Worm (Caenorhabditis elegans): Measurements from ENCODE around the gene spdl-1.

spdl-1 gene

DNA sequence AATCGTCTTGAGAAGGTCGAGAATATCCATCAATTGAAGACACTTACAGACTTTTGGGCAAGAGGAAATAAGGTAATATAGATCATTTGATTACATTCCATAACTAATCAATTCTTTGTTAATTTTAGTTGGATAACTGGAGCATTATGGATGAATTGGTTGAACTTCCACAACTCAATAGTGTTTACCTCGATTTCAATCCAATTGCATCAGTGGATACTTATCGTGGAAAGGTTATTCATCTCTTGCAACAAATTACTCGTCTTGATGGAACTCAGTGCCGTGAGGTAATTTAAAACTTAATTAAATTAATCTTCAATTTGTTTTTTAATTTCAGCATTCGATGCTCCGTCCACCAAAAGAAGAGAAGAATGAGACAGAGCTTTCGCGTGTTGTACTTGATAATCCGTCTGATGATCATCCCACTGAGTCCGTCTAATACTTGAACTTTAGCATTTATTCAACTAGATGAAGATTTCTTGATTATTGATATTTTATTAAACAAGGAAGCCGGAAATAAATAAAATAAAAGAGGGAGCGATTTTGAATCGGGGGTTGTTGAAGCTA, 7.9 kb upstream of the spdl-1 start:
- TF ChIP-seq C38D4.7 (GFP tag; optimal IDR thresholded peaks at IDR 0.05) (no peak), nhr-232 (tag; optimal IDR thresholded peaks at IDR 0.05) (no peak), ceh-18 (tag; optimal IDR thresholded peaks at IDR 0.05) (no peak), hlh-6 (tag; optimal IDR thresholded peaks at IDR 0.05) (no peak), unc-3 (GFP tag; conservative IDR thresholded peaks at IDR 0.05) (no peak), unc-3 (tag; optimal IDR thresholded peaks at IDR 0.05) (no peak), K02D7.2 (tag; optimal IDR thresholded peaks at IDR 0.05) (no peak), pqm-1 (tag; optimal IDR thresholded peaks at IDR 0.05) (no peak)

ce11 chrII:7776232-7776631, 5.1 kb upstream of the spdl-1 start:
- no peak for TF ChIP-seq pha-4 (tag; optimal IDR thresholded peaks at IDR 0.05)
- no peak for TF ChIP-seq pax-1 (tag; optimal IDR thresholded peaks at IDR 0.05)
- no peak for TF ChIP-seq C38D4.7 (GFP tag; optimal IDR thresholded peaks at IDR 0.05)
- no peak for TF ChIP-seq fkh-10 (GFP tag; optimal IDR thresholded peaks at IDR 0.05)
- TF ChIP-seq elt-4 (tag; optimal IDR thresholded peaks at IDR 0.05) = no peak
- no peak for TF ChIP-seq ref-2 (tag; optimal IDR thresholded peaks at IDR 0.05)
- TF ChIP-seq K09A11.1 (tag; optimal IDR thresholded peaks at IDR 0.05; ENCODE audit: insufficient read depth) = no peak
- no peak for TF ChIP-seq K02D7.2 (tag; optimal IDR thresholded peaks at IDR 0.05)
- TF ChIP-seq mec-3 (tag; optimal IDR thresholded peaks at IDR 0.05; ENCODE audit: borderline replicate concordance) = no peak

- no peak for TF ChIP-seq tbx-7 (tag; optimal IDR thresholded peaks at IDR 0.05)
- TF ChIP-seq nhr-232 (tag; optimal IDR thresholded peaks at IDR 0.05) = no peak
- no peak for TF ChIP-seq madf-2 (tag; optimal IDR thresholded peaks at IDR 0.05)
- TF ChIP-seq elt-2 (tag; optimal IDR thresholded peaks at IDR 0.05) = peak; percentile 85
- no peak for TF ChIP-seq unc-42 (tag; optimal IDR thresholded peaks at IDR 0.05)
- TF ChIP-seq gmeb-2 (tag; optimal IDR thresholded peaks at IDR 0.05) = no peak
These were observed 4.7 kb upstream of the spdl-1 start for ce11 chrII:7776715-7777114.

DNA sequence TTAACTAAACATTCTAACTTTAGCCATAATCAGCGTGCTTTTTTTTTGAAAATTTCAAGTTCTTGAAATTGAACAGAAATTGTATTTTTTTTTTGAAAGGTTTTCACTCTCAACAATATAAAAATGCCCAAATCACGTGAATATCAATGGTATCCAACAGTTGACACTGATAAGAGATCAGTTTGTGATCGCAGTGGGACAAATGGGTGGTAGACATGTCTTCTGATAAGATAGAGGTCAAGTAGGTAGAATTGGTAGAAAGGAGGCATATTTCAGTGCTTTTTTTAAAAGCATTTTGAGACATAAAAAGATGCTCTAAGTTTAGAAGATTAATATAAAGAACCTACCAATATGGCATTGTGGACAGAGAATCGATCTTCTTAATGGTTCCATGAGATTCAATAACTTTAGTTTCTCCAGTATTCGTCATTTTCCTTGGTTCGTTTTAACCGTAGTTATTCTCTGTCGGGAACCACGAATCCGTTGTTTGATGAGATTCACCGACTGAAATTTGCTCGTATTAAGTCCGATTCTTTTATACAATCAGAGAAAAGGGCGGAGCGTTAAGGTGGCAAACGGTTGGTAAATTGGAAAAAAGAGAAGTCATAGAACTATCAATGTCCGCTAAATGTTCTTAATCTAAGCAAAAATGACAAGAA, 3.9 kb upstream of the spdl-1 start, which contains the start of gene mthf-1:
TSS of gene mthf-1 (minus strand) at position 504 of the 659 bp plus-strand sequence.
- TF ChIP-seq elt-2 (tag; optimal IDR thresholded peaks at IDR 0.05) (peak; percentile 81), dmd-4 (tag; optimal IDR thresholded peaks at IDR 0.05; ENCODE audit: borderline replicate concordance) (no peak), ceh-48 (tag; optimal IDR thresholded peaks at IDR 0.05) (no peak), hlh-30 (tag; optimal IDR thresholded peaks at IDR 0.05; ENCODE audit: insufficient read depth) (peak; percentile 6)

DNA sequence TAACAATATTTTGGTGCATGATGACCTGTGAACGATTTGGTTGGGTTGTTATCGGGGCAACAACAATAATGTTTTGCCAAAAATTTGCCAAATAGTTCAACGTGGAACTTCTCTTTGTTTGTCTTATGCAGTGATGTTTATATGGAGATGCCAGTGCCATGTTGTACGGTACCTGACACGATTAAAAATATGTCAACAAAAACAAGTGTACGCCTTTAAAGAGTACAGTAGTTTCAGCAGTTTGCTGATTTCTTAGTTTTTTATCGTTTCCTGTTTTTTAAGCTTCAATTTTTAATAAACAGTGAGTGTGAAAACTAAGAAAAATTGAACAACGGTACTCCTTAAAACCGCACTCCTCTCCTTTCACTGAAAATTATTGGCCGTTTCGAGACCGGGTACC, 3.1 kb upstream of the spdl-1 start:
- no peak for TF ChIP-seq ceh-31 (tag; optimal IDR thresholded peaks at IDR 0.05)
- no peak for TF ChIP-seq dve-1 (tag; optimal IDR thresholded peaks at IDR 0.05)
- no peak for TF ChIP-seq ceh-34 (tag; optimal IDR thresholded peaks at IDR 0.05)
- no peak for TF ChIP-seq ama-1 (optimal IDR thresholded peaks at IDR 0.05)
- TF ChIP-seq hlh-15 (tag; optimal IDR thresholded peaks at IDR 0.05) = no peak
- TF ChIP-seq C38D4.7 (GFP tag; optimal IDR thresholded peaks at IDR 0.05) = no peak
- TF ChIP-seq nhr-232 (tag; optimal IDR thresholded peaks at IDR 0.05) = no peak
- TF ChIP-seq ceh-45 (GFP tag; IDR thresholded peaks at IDR 0.05) = no peak
- no peak for TF ChIP-seq pat-9 (tag; optimal IDR thresholded peaks at IDR 0.05)
- TF ChIP-seq unc-86 (tag; optimal IDR thresholded peaks at IDR 0.05) = no peak
- no peak for TF ChIP-seq mec-3 (tag; optimal IDR thresholded peaks at IDR 0.05; ENCODE audit: borderline replicate concordance)
- no peak for TF ChIP-seq C08G9.2 (tag; optimal IDR thresholded peaks at IDR 0.05)
- no peak for TF ChIP-seq Y22D7AL.16 (tag; optimal IDR thresholded peaks at IDR 0.05)
- TF ChIP-seq sdc-2 (tag; optimal IDR thresholded peaks at IDR 0.05) = no peak
